Fruit fly (Drosophila melanogaster): ENCODE results near the gene CG32590.

- TF ChIP-seq EcR (GFP tag; optimal IDR thresholded peaks at IDR 0.05) (no peak), usp (GFP tag; optimal IDR thresholded peaks at IDR 0.05) (no peak), psq (optimal IDR thresholded peaks at IDR 0.05) (no peak), pan (optimal IDR thresholded peaks at IDR 0.05) (no peak)
These were observed 9.9 kb upstream of the CG32590 start, which contains the start of gene CG9522 for dm6 chrX:14848755-14849354.

All from whole organism.